Worm (Caenorhabditis elegans) whole organism, mixed stage, embryonic: ENCODE results near the gene K08D10.11.

ENCODE experiments used
- cnd-1 ChIP-seq: fragments of 200-800 bp; sonication (Bioruptor generic); optimal IDR thresholded peaks from 2 replicates; lab custom pipeline; 2018; ENCODE audit warnings: mild to moderate bottlenecking, missing genetic modification characterization, missing compliant biosample characterization
- drap-1 ChIP-seq: fragments of 200-800 bp; sonication (Bioruptor generic); optimal IDR thresholded peaks from 3 replicates; lab custom pipeline; 2018; ENCODE audit warnings: mild to moderate bottlenecking, missing genetic modification characterization, missing compliant biosample characterization
- elt-3 ChIP-seq: fragments of 150-350 bp; optimal IDR thresholded peaks from 2 replicates; lab custom pipeline; 2014; ENCODE audit warnings: missing biosample characterization, missing genetic modification characterization
- hlh-1 ChIP-seq: fragments of 150-350 bp; optimal IDR thresholded peaks from 2 replicates; lab custom pipeline; 2014; ENCODE audit warnings: missing biosample characterization, missing genetic modification reagents, missing genetic modification characterization
- lsy-2 ChIP-seq: fragments of 150-350 bp; optimal IDR thresholded peaks from 2 replicates; lab custom pipeline; 2014; ENCODE audit warnings: missing biosample characterization, missing genetic modification characterization
- nhr-2 ChIP-seq: fragments of 150-350 bp; optimal IDR thresholded peaks from 2 replicates; lab custom pipeline; 2014; ENCODE audit warnings: missing biosample characterization, missing genetic modification characterization
- nhr-237 ChIP-seq: fragments of 150-350 bp; optimal IDR thresholded peaks from 2 replicates; lab custom pipeline; 2014; ENCODE audit warnings: missing biosample characterization, missing genetic modification characterization
- tbx-8 ChIP-seq: fragments of 200-800 bp; sonication (Bioruptor generic); optimal IDR thresholded peaks from 2 replicates; lab custom pipeline; 2018; ENCODE audit warnings: mild to moderate bottlenecking, missing genetic modification characterization, moderate library complexity, missing compliant biosample characterization
- zip-8 ChIP-seq: fragments of 150-350 bp; optimal IDR thresholded peaks from 2 replicates; lab custom pipeline; 2014; ENCODE audit warnings: missing biosample characterization, missing genetic modification characterization
- ztf-11 ChIP-seq: fragments of 150-350 bp; optimal IDR thresholded peaks from 2 replicates; lab custom pipeline; 2014; ENCODE audit warnings: missing biosample characterization, missing genetic modification characterization

Gene K08D10.11

DNA sequence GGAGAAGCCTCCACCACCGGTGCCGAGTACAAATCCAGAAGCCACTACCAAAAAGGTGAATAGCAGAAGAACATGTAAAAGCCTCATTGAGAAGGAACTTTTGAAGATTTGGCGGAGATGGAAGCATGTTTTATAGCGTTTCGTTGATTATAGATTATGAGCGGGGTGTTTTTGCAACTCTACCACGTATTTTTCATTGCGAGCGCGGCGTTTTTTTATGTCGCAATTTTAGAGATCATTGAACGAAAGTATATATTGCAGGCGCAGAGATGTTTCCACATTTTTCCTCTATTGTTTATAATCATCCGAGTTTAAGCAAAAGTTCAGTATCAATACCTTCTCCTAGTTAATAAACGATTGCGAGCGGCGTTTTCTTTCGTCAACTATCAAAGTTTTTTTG is 50.3 kb downstream of the K08D10.11 start, which contains the start of gene F49F1.17:
TSS of gene F49F1.17 (minus strand) at position 101 of the 400 bp plus-strand sequence.
- TF ChIP-seq ztf-11 (tag; lab: Kevin White, UChicago) (no peak), hlh-1 (tag; lab: Kevin White, UChicago) (no peak), nhr-237 (tag; lab: Kevin White, UChicago) (no peak), nhr-2 (tag; lab: Kevin White, UChicago) (no peak), drap-1 (GFP tag; lab: Kevin White, UChicago) (no peak), elt-3 (tag; lab: Kevin White, UChicago) (no peak), tbx-8 (GFP tag; lab: Kevin White, UChicago) (no peak), cnd-1 (tag; lab: Kevin White, UChicago) (no peak), zip-8 (tag; lab: Kevin White, UChicago) (no peak), lsy-2 (tag; lab: Kevin White, UChicago) (no peak)
